Fruit fly (Drosophila melanogaster) whole organism, embryonic: ENCODE measurements around the gene Kdm5.

Source experiments
- Aef1 ChIP-seq: fragments of 200-800 bp; sonication (Bioruptor generic); IDR thresholded peaks from 3 replicates; pipeline ENCODE4 v1.3.6; 2022; ENCODE audit warnings: missing biosample characterization, missing genetic modification characterization
- Bdp1 ChIP-seq: fragments of 200-800 bp; sonication (Bioruptor generic); optimal IDR thresholded peaks from 3 replicates; lab custom pipeline; 2016; ENCODE audit warnings: missing biosample characterization, missing genetic modification characterization
- CG13123 ChIP-seq: fragments of 200-800 bp; sonication (Bioruptor generic); optimal IDR thresholded peaks from 2 replicates; lab custom pipeline; 2016; ENCODE audit warnings: missing biosample characterization, missing genetic modification characterization
- CG15601 ChIP-seq: fragments of 200-800 bp; sonication (Bioruptor generic); optimal IDR thresholded peaks from 3 replicates; lab custom pipeline; 2019; ENCODE audit warnings: missing biosample characterization, mild to moderate bottlenecking, missing genetic modification characterization, moderate library complexity
- CG16815 ChIP-seq: fragments of 200-800 bp; sonication (Bioruptor generic); optimal IDR thresholded peaks from 3 replicates; lab custom pipeline; 2017; ENCODE audit warnings: missing biosample characterization, mild to moderate bottlenecking, missing genetic modification characterization
- CG17612 ChIP-seq: fragments of 200-800 bp; sonication (Bioruptor generic); IDR thresholded peaks from 2 replicates; pipeline ENCODE4 v1.3.6; 2022; ENCODE audit warnings: missing biosample characterization, missing genetic modification characterization
- CG31365 ChIP-seq: fragments of 200-800 bp; sonication (Bioruptor generic); optimal IDR thresholded peaks from 2 replicates; lab custom pipeline; 2018; ENCODE audit warnings: missing biosample characterization, mild to moderate bottlenecking, missing genetic modification characterization
- CG31388 ChIP-seq: fragments of 200-800 bp; sonication (Bioruptor generic); optimal IDR thresholded peaks from 2 replicates; lab custom pipeline; 2016; ENCODE audit warnings: missing biosample characterization, missing genetic modification characterization
- CG3281 ChIP-seq: fragments of 200-800 bp; sonication (Bioruptor generic); optimal IDR thresholded peaks from 3 replicates; lab custom pipeline; 2017; ENCODE audit warnings: missing biosample characterization, mild to moderate bottlenecking, missing genetic modification characterization
- CG33213 ChIP-seq: fragments of 200-800 bp; sonication (Bioruptor generic); optimal IDR thresholded peaks from 3 replicates; lab custom pipeline; 2016; ENCODE audit warnings: missing biosample characterization, missing genetic modification characterization
- CG3726 ChIP-seq: fragments of 200-800 bp; sonication (Bioruptor generic); IDR thresholded peaks from 3 replicates; pipeline ENCODE4, ENCODE4 v1.3.6; 2022; ENCODE audit warnings: missing biosample characterization, missing genetic modification characterization
- CG7271 ChIP-seq: fragments of 200-800 bp; sonication (Bioruptor generic); optimal IDR thresholded peaks from 2 replicates; lab custom pipeline; 2018; ENCODE audit warnings: missing biosample characterization, mild to moderate bottlenecking, missing genetic modification characterization, moderate library complexity
- CG7357 ChIP-seq: fragments of 200-800 bp; sonication (Bioruptor generic); IDR thresholded peaks from 3 replicates; pipeline ENCODE4 v1.3.6; 2022; ENCODE audit warnings: missing biosample characterization, missing genetic modification characterization
- CG7745 ChIP-seq: fragments of 200-800 bp; sonication (Bioruptor generic); optimal IDR thresholded peaks from 2 replicates; lab custom pipeline; 2018; ENCODE audit warnings: missing biosample characterization, mild to moderate bottlenecking, missing genetic modification characterization, moderate library complexity
- CHES-1-like ChIP-seq: fragments of 200-800 bp; sonication (Bioruptor generic); optimal IDR thresholded peaks from 2 replicates; lab custom pipeline; 2016; ENCODE audit warnings: missing biosample characterization, missing genetic modification characterization
- D ChIP-seq, 2 experiments: fragments of 200-800 bp in 1 of 2; fragments of >200 bp in 1 of 2; sonication (Bioruptor generic) in 1 of 2; optimal IDR thresholded peaks; 2 replicates in 1 of 2; 3 replicates in 1 of 2; lab custom pipeline; 2017; ENCODE audit warnings: mild to moderate bottlenecking in 1 of 2, missing biosample characterization in 1 of 2, missing genetic modification characterization in 1 of 2, missing genetic modification reagents in 1 of 2
- Dip2 ChIP-seq: fragments of 200-800 bp; sonication (Bioruptor generic); IDR thresholded peaks from 2 replicates; pipeline ENCODE4 v1.3.6; 2022; ENCODE audit warnings: missing biosample characterization, missing genetic modification characterization
- Drgx ChIP-seq: fragments of 200-800 bp; sonication (Bioruptor generic); IDR thresholded peaks from 2 replicates; pipeline ENCODE4 v1.3.6; 2022; ENCODE audit warnings: missing biosample characterization, missing genetic modification characterization
- Elba2 ChIP-seq: fragments of 200-800 bp; sonication (Bioruptor generic); optimal IDR thresholded peaks from 3 replicates; lab custom pipeline; 2016; ENCODE audit warnings: missing biosample characterization, missing genetic modification characterization
- Hmr ChIP-seq: fragments of 200-800 bp; sonication (Bioruptor generic); optimal IDR thresholded peaks from 3 replicates; lab custom pipeline; 2017; ENCODE audit warnings: mild to moderate bottlenecking, missing biosample characterization, missing genetic modification reagents, missing genetic modification characterization
- Hsf ChIP-seq: fragments of 200-800 bp; sonication (Bioruptor generic); optimal IDR thresholded peaks from 3 replicates; lab custom pipeline; 2016; ENCODE audit warnings: missing biosample characterization, missing genetic modification characterization
- Lpt ChIP-seq: fragments of >200 bp; optimal IDR thresholded peaks from 2 replicates; lab custom pipeline; 2018; ENCODE audit warnings: missing biosample characterization, missing genetic modification characterization
- MTF-1 ChIP-seq: fragments of 200-800 bp; sonication (Bioruptor generic); optimal IDR thresholded peaks from 2 replicates; lab custom pipeline; 2018; ENCODE audit warnings: missing biosample characterization, mild to moderate bottlenecking, missing genetic modification characterization, borderline replicate concordance
- Mad ChIP-seq: fragments of 200-800 bp; sonication (Bioruptor generic); optimal IDR thresholded peaks from 2 replicates; lab custom pipeline; 2016; ENCODE audit warnings: missing biosample characterization, missing genetic modification characterization
- Sin3A ChIP-seq: fragments of >200 bp; optimal IDR thresholded peaks from 2 replicates; lab custom pipeline; 2018
- Trl ChIP-seq, 3 experiments: fragments of >200 bp in 2 of 3; fragments of 200-800 bp in 1 of 3; sonication (Bioruptor generic) in 1 of 3; optimal IDR thresholded peaks; 2 replicates in 1 of 3; 3 replicates in 2 of 3; lab custom pipeline; 2016 to 2017; ENCODE audit warnings: missing biosample characterization in 1 of 3, missing genetic modification characterization in 1 of 3
- Vsx1 ChIP-seq: fragments of 200-800 bp; sonication (Bioruptor generic); optimal IDR thresholded peaks from 2 replicates; lab custom pipeline; 2017; ENCODE audit warnings: missing biosample characterization, mild to moderate bottlenecking, missing genetic modification characterization, missing genetic modification reagents
- ac ChIP-seq: fragments of 200-800 bp; sonication (Bioruptor generic); optimal IDR thresholded peaks from 3 replicates; lab custom pipeline; 2017; ENCODE audit warnings: missing biosample characterization, mild to moderate bottlenecking, missing genetic modification characterization
- bbx ChIP-seq: fragments of 200-800 bp; sonication (Bioruptor generic); IDR thresholded peaks from 2 replicates; pipeline ENCODE4 v1.3.6; 2022; ENCODE audit warnings: missing biosample characterization, missing genetic modification characterization; ENCODE audit not compliant: partially characterized antibody
- bsh ChIP-seq, 2 experiments: fragments of 200-800 bp; sonication (Bioruptor generic); optimal IDR thresholded peaks; 2 replicates each; lab custom pipeline; 2017 to 2018; ENCODE audit warnings: mild to moderate bottlenecking in 2 of 2, missing biosample characterization in 2 of 2, missing genetic modification characterization in 2 of 2, moderate library complexity in 1 of 2
- cad ChIP-seq: fragments of >200 bp; optimal IDR thresholded peaks from 2 replicates; lab custom pipeline; 2017; ENCODE audit warnings: missing biosample characterization, missing genetic modification characterization
- corto ChIP-seq: fragments of 200-800 bp; sonication (Bioruptor generic); optimal IDR thresholded peaks from 2 replicates; lab custom pipeline; 2016; ENCODE audit warnings: missing biosample characterization, mild to moderate bottlenecking, missing genetic modification characterization, moderate library complexity
- dysf ChIP-seq: fragments of 200-800 bp; sonication (Bioruptor generic); IDR thresholded peaks from 3 replicates; pipeline ENCODE4 v1.3.6; 2022; ENCODE audit warnings: missing biosample characterization, missing genetic modification characterization
- ems ChIP-seq: fragments of 200-800 bp; sonication (Bioruptor generic); optimal IDR thresholded peaks from 3 replicates; lab custom pipeline; 2016; ENCODE audit warnings: missing biosample characterization, missing genetic modification characterization
- fd96Cb ChIP-seq: fragments of 200-800 bp; sonication (Bioruptor generic); optimal IDR thresholded peaks from 2 replicates; lab custom pipeline; 2018; ENCODE audit warnings: missing biosample characterization, mild to moderate bottlenecking, missing genetic modification characterization, moderate library complexity
- gfzf ChIP-seq: fragments of 200-800 bp; sonication (Bioruptor generic); optimal IDR thresholded peaks from 2 replicates; lab custom pipeline; 2016; ENCODE audit warnings: missing biosample characterization, mild to moderate bottlenecking, missing genetic modification characterization, moderate library complexity
- gsb ChIP-seq: fragments of 200-800 bp; sonication (Bioruptor generic); IDR thresholded peaks from 2 replicates; pipeline ENCODE4 v1.3.6; 2022; ENCODE audit warnings: missing biosample characterization, missing genetic modification characterization
- gt ChIP-seq: fragments of 200-800 bp; sonication (Bioruptor generic); IDR thresholded peaks from 2 replicates; pipeline ENCODE4 v1.3.6; 2022; ENCODE audit warnings: missing biosample characterization, missing genetic modification characterization
- lilli ChIP-seq: fragments of 200-800 bp; sonication (Bioruptor generic); optimal IDR thresholded peaks from 3 replicates; lab custom pipeline; 2016; ENCODE audit warnings: missing biosample characterization, missing genetic modification characterization
- mld ChIP-seq: fragments of 200-800 bp; sonication (Bioruptor generic); IDR thresholded peaks from 3 replicates; pipeline ENCODE4 v1.3.6; 2022; ENCODE audit warnings: missing biosample characterization, missing genetic modification characterization; ENCODE audit not compliant: partially characterized antibody
- onecut ChIP-seq: fragments of 200-800 bp; sonication (Bioruptor generic); IDR thresholded peaks from 2 replicates; pipeline ENCODE4 v1.3.6; 2022; ENCODE audit warnings: missing biosample characterization, missing genetic modification characterization
- pan ChIP-seq, 4 experiments: fragments of >200 bp in 3 of 4; fragments of 200-800 bp in 1 of 4; sonication (Bioruptor generic) in 1 of 4; optimal IDR thresholded peaks in 3 of 4; IDR thresholded peaks in 1 of 4; 2 replicates each; pipeline versions ENCODE4 v1.3.6 to Lab custom; 2017 to 2022; ENCODE audit warnings: missing biosample characterization in 2 of 4, missing genetic modification characterization in 2 of 4, mixed read lengths in 1 of 4
- psq ChIP-seq: fragments of 200-800 bp; sonication (Bioruptor generic); optimal IDR thresholded peaks from 2 replicates; lab custom pipeline; 2017; ENCODE audit warnings: missing biosample characterization, missing genetic modification characterization
- sug ChIP-seq: fragments of 200-800 bp; optimal IDR thresholded peaks from 2 replicates; lab custom pipeline; 2019; ENCODE audit warnings: missing biosample characterization, mild to moderate bottlenecking, missing genetic modification characterization, moderate library complexity
- tio ChIP-seq: fragments of 200-800 bp; sonication (Bioruptor generic); optimal IDR thresholded peaks from 2 replicates; lab custom pipeline; 2017; ENCODE audit warnings: missing biosample characterization, missing genetic modification characterization, inconsistent platforms
- unc-4 ChIP-seq: fragments of 200-800 bp; sonication (Bioruptor generic); IDR thresholded peaks from 2 replicates; pipeline ENCODE4 v1.3.6; 2022; ENCODE audit warnings: missing biosample characterization, missing genetic modification characterization; ENCODE audit not compliant: partially characterized antibody
- wdn ChIP-seq: fragments of 200-800 bp; sonication (Bioruptor generic); IDR thresholded peaks from 2 replicates; pipeline ENCODE4 v1.3.6; 2022; ENCODE audit warnings: missing biosample characterization, missing genetic modification characterization

Gene Kdm5

dm6 chr2L:5943229-5944078, 55.8 kb downstream of the Kdm5 start, which contains the start of the genes Sfp26Ad and Gpdh1 (continued):
- TF ChIP-seq Dip2 (GFP tag; lab: Robert Waterston, UW) (no peak), Sin3A (lab: Kevin White, UChicago) (peak; percentile 58), pan (optimal IDR thresholded peaks at IDR 0.05; lab: Kevin White, UChicago) (no peak), pan (GFP tag; optimal IDR thresholded peaks at IDR 0.05 in 1 of 2, IDR thresholded peaks at IDR 0.05 in 1 of 2) (peak in 1 of 2 experiments; percentile 63), gsb (GFP tag; lab: Robert Waterston, UW) (peak; percentile 50), bsh (GFP tag; optimal IDR thresholded peaks at IDR 0.05; lab: Kevin White, UChicago) (peak; percentile 39 to 62), Lpt (no peak), CHES-1-like (GFP tag; lab: Kevin White, UChicago) (peak; percentile 70), tio (GFP tag; lab: Kevin White, UChicago) (peak; percentile 48), Mad (GFP tag; lab: Kevin White, UChicago) (peak; percentile 80), Aef1 (GFP tag; lab: Robert Waterston, UW) (peak; percentile 63; the same call in 1 of the 3 replicates), ac (GFP tag; lab: Kevin White, UChicago) (no peak), CG33213 (GFP tag; lab: Kevin White, UChicago) (peak; percentile 81), Elba2 (GFP tag; lab: Kevin White, UChicago) (peak; percentile 72), lilli (GFP tag; lab: Kevin White, UChicago) (peak; percentile 87), Drgx (GFP tag; lab: Robert Waterston, UW) (0 out of 2 replicates have a peak, but pooled peaks have one; percentile 20), sug (peak; percentile 56), wdn (GFP tag; lab: Robert Waterston, UW) (no peak), CG3281 (GFP tag; lab: Kevin White, UChicago) (peak; percentile 60), bbx (GFP tag; lab: Robert Waterston, UW) (no peak; the same call in 1 of the 2 replicates), gfzf (peak; percentile 31), unc-4 (GFP tag; lab: Robert Waterston, UW) (peak; percentile 55), CG16815 (peak; percentile 53), CG7357 (GFP tag; lab: Robert Waterston, UW) (no peak), corto (peak; percentile 75), CG7745 (tag; lab: Kevin White, UChicago) (peak; percentile 8), CG3726 (0 out of 3 replicates have a peak, but pooled peaks have one; percentile 4), gt (0 out of 2 replicates have a peak, but pooled peaks have one; percentile 28), mld (GFP tag; lab: Robert Waterston, UW) (no peak), CG7271 (tag; lab: Kevin White, UChicago) (no peak), CG13123 (peak; percentile 75), CG31365 (peak; percentile 26), CG17612 (GFP tag; lab: Robert Waterston, UW) (no peak), Hmr (peak; percentile 82), Bdp1 (GFP tag; lab: Kevin White, UChicago) (peak; percentile 67), MTF-1 (GFP tag; lab: Kevin White, UChicago) (no peak), Trl (optimal IDR thresholded peaks at IDR 0.05; lab: Kevin White, UChicago) (peak; percentile 98 to 99), Trl (GFP tag; optimal IDR thresholded peaks at IDR 0.05; lab: Kevin White, UChicago) (peak; percentile 92), Hsf (peak; percentile 77), ems (GFP tag; lab: Kevin White, UChicago) (peak; percentile 87), cad (no peak), CG31388 (peak; percentile 31), D (optimal IDR thresholded peaks at IDR 0.05; lab: Kevin White, UChicago) (no peak), D (GFP tag; optimal IDR thresholded peaks at IDR 0.05; lab: Kevin White, UChicago) (peak; percentile 47), CG15601 (tag; lab: Kevin White, UChicago) (peak; percentile 69), Vsx1 (GFP tag; lab: Kevin White, UChicago) (peak; percentile 23), psq (GFP tag; lab: Kevin White, UChicago) (peak; percentile 61), dysf (GFP tag; lab: Robert Waterston, UW) (peak; percentile 67; the same call in 2 of the 3 replicates), onecut (GFP tag; lab: Robert Waterston, UW) (peak; percentile 45), fd96Cb (tag; lab: Kevin White, UChicago) (peak; percentile 46)
